Fruit fly (Drosophila melanogaster) whole organism, embryonic: ENCODE results near the gene JIL-1.

Experiments
- BtbVII ChIP-seq: fragments of 200-800 bp; sonication (Bioruptor generic); optimal IDR thresholded peaks from 3 replicates; lab custom pipeline; 2017; ENCODE audit warnings: missing biosample characterization, mild to moderate bottlenecking, missing genetic modification characterization
- C15 ChIP-seq: fragments of 200-800 bp; sonication (Bioruptor generic); IDR thresholded peaks from 3 replicates; pipeline ENCODE4 v1.3.6; 2022; ENCODE audit warnings: missing biosample characterization, missing genetic modification characterization
- CG10209 ChIP-seq: fragments of 200-800 bp; sonication (Bioruptor generic); optimal IDR thresholded peaks from 3 replicates; lab custom pipeline; 2017; ENCODE audit warnings: missing biosample characterization, mild to moderate bottlenecking, missing genetic modification characterization, missing genetic modification reagents
- CG10321 ChIP-seq: fragments of 200-800 bp; sonication (Bioruptor generic); IDR thresholded peaks from 2 replicates; pipeline ENCODE4 v1.3.6; 2022; ENCODE audit warnings: missing biosample characterization, missing genetic modification characterization
- CG1233 ChIP-seq: fragments of 200-800 bp; sonication (Bioruptor generic); optimal IDR thresholded peaks from 4 replicates; lab custom pipeline; 2018; ENCODE audit warnings: missing biosample characterization, mild to moderate bottlenecking, missing genetic modification characterization
- CG13624 ChIP-seq: fragments of 200-800 bp; sonication (Bioruptor generic); optimal IDR thresholded peaks from 2 replicates; lab custom pipeline; 2016; ENCODE audit warnings: missing biosample characterization, missing genetic modification characterization
- CG14014 ChIP-seq: fragments of 200-800 bp; sonication (Bioruptor generic); IDR thresholded peaks from 2 replicates; pipeline ENCODE4 v1.3.6; 2022; ENCODE audit warnings: missing biosample characterization, missing genetic modification characterization
- CG1529 ChIP-seq: fragments of 200-800 bp; sonication (Bioruptor generic); optimal IDR thresholded peaks from 3 replicates; lab custom pipeline; 2018; ENCODE audit warnings: missing biosample characterization, missing genetic modification characterization
- CG15514 ChIP-seq: fragments of 200-800 bp; sonication (Bioruptor generic); optimal IDR thresholded peaks from 3 replicates; lab custom pipeline; 2017; ENCODE audit warnings: missing biosample characterization, missing genetic modification characterization, mild to moderate bottlenecking, moderate library complexity, missing genetic modification reagents
- CG16813 ChIP-seq: fragments of 200-800 bp; sonication (Bioruptor generic); IDR thresholded peaks from 3 replicates; pipeline ENCODE4 v1.3.6; 2022; ENCODE audit warnings: missing biosample characterization, missing genetic modification characterization; ENCODE audit not compliant: partially characterized antibody
- CG17186 ChIP-seq: fragments of 200-800 bp; sonication (Bioruptor generic); optimal IDR thresholded peaks from 3 replicates; lab custom pipeline; 2017; ENCODE audit warnings: missing biosample characterization, missing genetic modification reagents, missing genetic modification characterization
- CG1832 ChIP-seq: fragments of 200-800 bp; sonication (Bioruptor generic); optimal IDR thresholded peaks from 2 replicates; lab custom pipeline; 2017; ENCODE audit warnings: missing biosample characterization, mild to moderate bottlenecking, missing genetic modification characterization, inconsistent platforms
- CG2889 ChIP-seq: fragments of 200-800 bp; sonication (Bioruptor generic); IDR thresholded peaks from 3 replicates; pipeline ENCODE4 v1.3.6; 2022; ENCODE audit warnings: missing biosample characterization, missing genetic modification characterization
- CG32772 ChIP-seq: fragments of 200-800 bp; sonication (Bioruptor generic); IDR thresholded peaks from 2 replicates; pipeline ENCODE4 v1.3.6; 2022; ENCODE audit warnings: missing biosample characterization, missing genetic modification characterization
- CG4404 ChIP-seq: fragments of 200-800 bp; sonication (Bioruptor generic); IDR thresholded peaks from 2 replicates; pipeline ENCODE4 v1.3.6; 2022; ENCODE audit warnings: missing biosample characterization, missing genetic modification characterization
- CG4730 ChIP-seq: fragments of 200-800 bp; sonication (Bioruptor generic); IDR thresholded peaks from 2 replicates; pipeline ENCODE4 v1.3.6; 2022; ENCODE audit warnings: missing biosample characterization, missing genetic modification characterization
- CG8359 ChIP-seq: fragments of 200-800 bp; sonication (Bioruptor generic); optimal IDR thresholded peaks from 2 replicates; lab custom pipeline; 2017; ENCODE audit warnings: missing biosample characterization, mild to moderate bottlenecking, missing genetic modification characterization, borderline replicate concordance
- CG8478 ChIP-seq: fragments of >200 bp; optimal IDR thresholded peaks from 2 replicates; lab custom pipeline; 2018
- CG8944 ChIP-seq: fragments of 200-800 bp; sonication (Bioruptor generic); optimal IDR thresholded peaks from 3 replicates; lab custom pipeline; 2016; ENCODE audit warnings: missing biosample characterization, missing genetic modification characterization
- CG9437 ChIP-seq: fragments of 200-800 bp; sonication (Bioruptor generic); optimal IDR thresholded peaks from 2 replicates; lab custom pipeline; 2018; ENCODE audit warnings: missing biosample characterization, mild to moderate bottlenecking, missing genetic modification characterization
- CG9876 ChIP-seq: fragments of 200-800 bp; sonication (Bioruptor generic); optimal IDR thresholded peaks from 2 replicates; lab custom pipeline; 2016; ENCODE audit warnings: missing biosample characterization, missing genetic modification characterization
- E2f1 ChIP-seq: fragments of 200-800 bp; sonication (Bioruptor generic); IDR thresholded peaks from 2 replicates; pipeline ENCODE4 v1.3.6; 2022; ENCODE audit warnings: missing biosample characterization, missing genetic modification characterization
- E2f2 ChIP-seq: fragments of 200-800 bp; sonication (Bioruptor generic); IDR thresholded peaks from 2 replicates; pipeline ENCODE4 v1.3.6; 2022; ENCODE audit warnings: missing biosample characterization, missing genetic modification characterization
- Elba2 ChIP-seq: fragments of 200-800 bp; sonication (Bioruptor generic); optimal IDR thresholded peaks from 3 replicates; lab custom pipeline; 2016; ENCODE audit warnings: missing biosample characterization, missing genetic modification characterization
- Ets65A ChIP-seq: fragments of 200-800 bp; sonication (Bioruptor generic); peaks from one replicate; lab custom pipeline; 2016; ENCODE audit warnings: missing biosample characterization, missing genetic modification characterization
- GATAe ChIP-seq: fragments of 200-800 bp; sonication (Bioruptor generic); conservative IDR thresholded peaks from 2 replicates; pipeline ENCODE4 v1.3.6; 2022; ENCODE audit warnings: missing biosample characterization, missing genetic modification characterization
- Hmr ChIP-seq: fragments of 200-800 bp; sonication (Bioruptor generic); optimal IDR thresholded peaks from 3 replicates; lab custom pipeline; 2017; ENCODE audit warnings: mild to moderate bottlenecking, missing biosample characterization, missing genetic modification reagents, missing genetic modification characterization
- Hr39 ChIP-seq: fragments of >200 bp; optimal IDR thresholded peaks from 2 replicates; lab custom pipeline; 2017
- Jarid2 ChIP-seq: fragments of 200-800 bp; sonication (Bioruptor generic); optimal IDR thresholded peaks from 3 replicates; lab custom pipeline; 2017; ENCODE audit warnings: mild to moderate bottlenecking, missing biosample characterization, missing genetic modification reagents, missing genetic modification characterization
- Lim3 ChIP-seq: fragments of 200-800 bp; sonication (Bioruptor generic); IDR thresholded peaks from 2 replicates; pipeline ENCODE4 v1.3.6; 2022; ENCODE audit warnings: missing biosample characterization, missing genetic modification characterization
- Neu2 ChIP-seq: fragments of 200-800 bp; sonication (Bioruptor generic); optimal IDR thresholded peaks from 3 replicates; lab custom pipeline; 2016; ENCODE audit warnings: missing biosample characterization, missing genetic modification characterization, borderline replicate concordance
- Oli ChIP-seq: fragments of 200-800 bp; sonication (Bioruptor generic); optimal IDR thresholded peaks from 2 replicates; lab custom pipeline; 2018; ENCODE audit warnings: missing biosample characterization, mild to moderate bottlenecking, missing genetic modification characterization, moderate library complexity
- PHDP ChIP-seq: fragments of 200-800 bp; sonication (Bioruptor generic); optimal IDR thresholded peaks from 3 replicates; lab custom pipeline; 2018; ENCODE audit warnings: missing biosample characterization, mild to moderate bottlenecking, missing genetic modification characterization, moderate library complexity
- Pdp1 ChIP-seq, 2 experiments: fragments of 200-800 bp; sonication (Bioruptor generic); optimal IDR thresholded peaks; 3 replicates each; lab custom pipeline; 2016; ENCODE audit warnings: missing biosample characterization in 2 of 2, missing genetic modification characterization in 2 of 2, mild to moderate bottlenecking in 1 of 2, moderate library complexity in 1 of 2
- Scr ChIP-seq: fragments of 200-800 bp; sonication (Bioruptor generic); IDR thresholded peaks from 2 replicates; pipeline ENCODE4 v1.3.6; 2022; ENCODE audit warnings: missing biosample characterization, missing genetic modification characterization; ENCODE audit not compliant: partially characterized antibody
- Sin3A ChIP-seq: fragments of >200 bp; optimal IDR thresholded peaks from 2 replicates; lab custom pipeline; 2018
- caup ChIP-seq: fragments of 200-800 bp; sonication (Bioruptor generic); optimal IDR thresholded peaks from 3 replicates; lab custom pipeline; 2017; ENCODE audit warnings: missing biosample characterization, mild to moderate bottlenecking, missing genetic modification characterization, moderate library complexity; ENCODE audit not compliant: severe bottlenecking
- ci ChIP-seq: fragments of 200-800 bp; sonication (Bioruptor generic); IDR thresholded peaks from 3 replicates; pipeline ENCODE4 v1.3.6; 2022; ENCODE audit warnings: missing biosample characterization, missing genetic modification characterization
- ems ChIP-seq: fragments of 200-800 bp; sonication (Bioruptor generic); optimal IDR thresholded peaks from 3 replicates; lab custom pipeline; 2016; ENCODE audit warnings: missing biosample characterization, missing genetic modification characterization
- esg ChIP-seq: fragments of 200-800 bp; sonication (Bioruptor generic); conservative IDR thresholded peaks from 2 replicates; pipeline ENCODE4 v1.3.6; 2022; ENCODE audit warnings: missing biosample characterization, missing genetic modification characterization
- exex ChIP-seq: fragments of 200-800 bp; sonication (Bioruptor generic); optimal IDR thresholded peaks from 4 replicates; lab custom pipeline; 2018; ENCODE audit warnings: missing biosample characterization, mild to moderate bottlenecking, missing genetic modification characterization, moderate library complexity
- gce ChIP-seq: fragments of 200-800 bp; sonication (Bioruptor generic); IDR thresholded peaks from 3 replicates; pipeline ENCODE4 v1.3.6; 2022; ENCODE audit warnings: missing biosample characterization, missing genetic modification characterization
- gro ChIP-seq: fragments of 200-800 bp; sonication (Bioruptor generic); optimal IDR thresholded peaks from 2 replicates; lab custom pipeline; 2016; ENCODE audit warnings: missing biosample characterization, missing genetic modification characterization
- hkb ChIP-seq, 2 experiments: fragments of 200-800 bp in 1 of 2; fragments of >200 bp in 1 of 2; sonication (Bioruptor generic) in 1 of 2; IDR thresholded peaks in 1 of 2; optimal IDR thresholded peaks in 1 of 2; 2 replicates each; pipeline versions ENCODE4 v1.3.6 to Lab custom; 2017 to 2022; ENCODE audit warnings: missing biosample characterization in 1 of 2, missing genetic modification characterization in 1 of 2
- inv ChIP-seq: fragments of 200-800 bp; sonication (Bioruptor generic); IDR thresholded peaks from 2 replicates; pipeline ENCODE4 v1.3.6; 2022; ENCODE audit warnings: missing biosample characterization, missing genetic modification characterization; ENCODE audit not compliant: partially characterized antibody
- kah ChIP-seq: fragments of 200-800 bp; sonication (Bioruptor generic); optimal IDR thresholded peaks from 2 replicates; lab custom pipeline; 2018; ENCODE audit warnings: missing biosample characterization, mild to moderate bottlenecking, missing genetic modification characterization
- pros ChIP-seq: fragments of 200-800 bp; sonication (Bioruptor generic); optimal IDR thresholded peaks from 3 replicates; lab custom pipeline; 2019; ENCODE audit warnings: missing biosample characterization, mild to moderate bottlenecking, missing genetic modification characterization, moderate library complexity
- ranshi ChIP-seq: fragments of 200-800 bp; sonication (Bioruptor generic); IDR thresholded peaks from 2 replicates; pipeline ENCODE4 v1.3.6; 2022; ENCODE audit warnings: missing biosample characterization, missing genetic modification characterization
- sens ChIP-seq: fragments of 200-800 bp; sonication (Bioruptor generic); peaks from one replicate; lab custom pipeline; 2016; ENCODE audit warnings: missing biosample characterization, missing genetic modification characterization
- vvl ChIP-seq: fragments of 200-800 bp; sonication (Bioruptor generic); IDR thresholded peaks from 2 replicates; pipeline ENCODE4 v1.3.6; 2022; ENCODE audit warnings: missing biosample characterization, missing genetic modification characterization
- wor ChIP-seq: fragments of 200-800 bp; sonication (Bioruptor generic); IDR thresholded peaks from 2 replicates; pipeline ENCODE4 v1.3.6; 2022; ENCODE audit warnings: missing biosample characterization, missing genetic modification characterization

Gene JIL-1

dm6 chr3L:11123088-11123487, 30.1 kb upstream of the JIL-1 start, which contains the start of the genes Ufd1 and NaPi-III (continued):
- TF ChIP-seq GATAe (GFP tag; lab: Robert Waterston, UW) (peak; percentile 50; the same call in 1 of the 2 replicates), E2f1 (GFP tag; lab: Robert Waterston, UW) (peak; percentile 51; the same call in 1 of the 2 replicates), Scr (GFP tag; lab: Robert Waterston, UW) (peak; percentile 81), ranshi (peak; percentile 45; the same call in 1 of the 2 replicates), PHDP (tag; lab: Kevin White, UChicago) (no peak), CG9437 (GFP tag; lab: Kevin White, UChicago) (peak; percentile 14), caup (GFP tag; lab: Kevin White, UChicago) (peak; percentile 38), CG15514 (peak; percentile 80), Elba2 (peak; percentile 74), CG8359 (no peak), Neu2 (GFP tag; lab: Kevin White, UChicago) (no peak), hkb (optimal IDR thresholded peaks at IDR 0.05; lab: Kevin White, UChicago) (peak; percentile 35), hkb (GFP tag; IDR thresholded peaks at IDR 0.05; lab: Robert Waterston, UW) (no peak), CG13624 (GFP tag; lab: Kevin White, UChicago) (peak; percentile 68), CG10321 (GFP tag; lab: Robert Waterston, UW) (no peak), Ets65A (peak; percentile 88), CG1832 (GFP tag; lab: Kevin White, UChicago) (no peak), C15 (GFP tag; lab: Robert Waterston, UW) (no peak), pros (no peak), CG1233 (GFP tag; lab: Kevin White, UChicago) (no peak), CG16813 (peak; percentile 84), CG4730 (no peak), Sin3A (peak; percentile 79), E2f2 (GFP tag; lab: Robert Waterston, UW) (peak; percentile 91), Lim3 (GFP tag; lab: Robert Waterston, UW) (no peak), inv (GFP tag; lab: Robert Waterston, UW) (peak; percentile 71; the same call in 1 of the 2 replicates), CG32772 (GFP tag; lab: Robert Waterston, UW) (peak; percentile 85), ems (peak; percentile 23), exex (tag; lab: Kevin White, UChicago) (no peak), Hmr (GFP tag; lab: Kevin White, UChicago) (peak; percentile 90), BtbVII (no peak), gce (no peak), Jarid2 (GFP tag; lab: Kevin White, UChicago) (no peak), kah (GFP tag; lab: Kevin White, UChicago) (peak; percentile 94), CG1529 (no peak), Pdp1 (GFP tag; optimal IDR thresholded peaks at IDR 0.05; lab: Kevin White, UChicago) (peak in 1 of 2 experiments; percentile 74), CG10209 (GFP tag; lab: Kevin White, UChicago) (no peak), CG2889 (GFP tag; lab: Robert Waterston, UW) (no peak), CG9876 (GFP tag; lab: Kevin White, UChicago) (peak; percentile 47), CG14014 (GFP tag; lab: Robert Waterston, UW) (0 out of 2 replicates have a peak, but pooled peaks have one; percentile 21), ci (peak; percentile 48; the same call in 1 of the 3 replicates), CG8944 (GFP tag; lab: Kevin White, UChicago) (peak; percentile 36), Oli (no peak), Hr39 (lab: Kevin White, UChicago) (no peak), wor (GFP tag; lab: Robert Waterston, UW) (no peak), vvl (GFP tag; lab: Robert Waterston, UW) (peak; percentile 59; the same call in 1 of the 2 replicates), CG17186 (peak; percentile 92), CG8478 (lab: Kevin White, UChicago) (no peak), gro (GFP tag; lab: Kevin White, UChicago) (peak; percentile 71), sens (GFP tag; lab: Kevin White, UChicago) (peak; percentile 85), esg (GFP tag; lab: Robert Waterston, UW) (no peak), CG4404 (GFP tag; lab: Robert Waterston, UW) (no peak)
